In the genomic region with DNA sequence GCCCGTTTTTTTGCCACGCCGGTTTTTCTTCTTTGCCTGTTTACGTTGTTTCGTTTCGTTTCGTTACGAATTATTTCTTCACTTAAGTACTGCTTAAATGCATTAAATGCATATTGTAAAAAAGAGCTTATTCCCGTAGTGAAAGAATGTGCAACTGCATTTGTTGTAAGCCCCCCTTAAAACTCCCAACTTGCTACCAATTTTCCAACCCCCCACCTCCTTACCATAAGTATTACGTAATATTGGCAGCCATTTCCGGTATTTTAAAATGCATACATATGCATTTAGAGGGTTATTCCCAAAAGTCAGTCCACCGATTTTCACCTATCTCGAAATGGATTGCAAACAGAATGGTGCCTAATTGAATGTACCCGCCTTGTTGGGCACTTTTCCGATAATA, we compare ENCODE assay signal across 2 fruit fly cellular contexts.
A peak's percentile ranks its signal among the peaks of the same experiment; 100 is the strongest.
TF ChIP-seq lines count a peak whose summit lies in the region.

No protein-coding gene starts in this region.

- TF ChIP-seq CTCF in whole organism, embryonic (GFP tag; optimal IDR thresholded peaks at IDR 0.05; lab: Kevin White, UChicago): no peak

TF ChIP-seq in whole organism, embryonic, 481 proteins besides CTCF, POLR2A, EP300 and RAD21:
- TF ChIP-seq CG9437 (GFP tag; optimal IDR thresholded peaks at IDR 0.05; lab: Kevin White, UChicago): peak; percentile 72
- no peak for TF ChIP-seq row (GFP tag; IDR thresholded peaks at IDR 0.05; lab: Robert Waterston, UW)
- TF ChIP-seq Pdp1 (GFP tag; optimal IDR thresholded peaks at IDR 0.05; lab: Kevin White, UChicago): peak in 1 of 2 experiments; percentile 70
- TF ChIP-seq kni (GFP tag; optimal IDR thresholded peaks at IDR 0.05; lab: Kevin White, UChicago): peak; percentile 39
- no peak for TF ChIP-seq wek (GFP tag; optimal IDR thresholded peaks at IDR 0.05; lab: Kevin White, UChicago)
- no peak for TF ChIP-seq CG7556 (GFP tag; optimal IDR thresholded peaks at IDR 0.05; lab: Kevin White, UChicago)
- no peak for TF ChIP-seq tgo (GFP tag; IDR thresholded peaks at IDR 0.05; lab: Robert Waterston, UW)
- TF ChIP-seq MESR4 (GFP tag; optimal IDR thresholded peaks at IDR 0.05; lab: Kevin White, UChicago): no peak
- no peak for TF ChIP-seq sob (GFP tag; IDR thresholded peaks at IDR 0.05; lab: Robert Waterston, UW)
- no peak for TF ChIP-seq gsb (GFP tag; IDR thresholded peaks at IDR 0.05; lab: Robert Waterston, UW)
- TF ChIP-seq disco-r (GFP tag; optimal IDR thresholded peaks at IDR 0.05; lab: Kevin White, UChicago): no peak
TF ChIP-seq in whole organism, embryonic: peak in this region for 3.

TF ChIP-seq in whole organism, prepupa, 60 proteins besides CTCF, POLR2A, EP300 and RAD21:
- TF ChIP-seq spab (GFP tag; optimal IDR thresholded peaks at IDR 0.05; lab: Kevin White, UChicago): no peak
- no peak for TF ChIP-seq Blimp-1 (GFP tag; optimal IDR thresholded peaks at IDR 0.05; lab: Kevin White, UChicago)
- peak; percentile 22 for TF ChIP-seq Eip78C (GFP tag; lab: Kevin White, UChicago)
